Fruit fly (Drosophila melanogaster): ENCODE results near the gene CG45075.

The CG45075 gene

dm6 chr2L:6088371-6089365 lies 2.5 kb upstream of the CG45075 start (continued):
- TF ChIP-seq Drgx (GFP tag; IDR thresholded peaks at IDR 0.05) (peak; percentile 34; the same call in 1 of the 2 replicates), CG4730 (GFP tag; IDR thresholded peaks at IDR 0.05) (no peak), CG16815 (GFP tag; optimal IDR thresholded peaks at IDR 0.05) (peak; percentile 20), B-H1 (GFP tag; IDR thresholded peaks at IDR 0.05) (no peak), en (GFP tag; optimal IDR thresholded peaks at IDR 0.05) (no peak), CG6272 (GFP tag; IDR thresholded peaks at IDR 0.05) (no peak), CG3838 (GFP tag; optimal IDR thresholded peaks at IDR 0.05) (peak; percentile 61), tin (GFP tag; optimal IDR thresholded peaks at IDR 0.05) (no peak), CG10431 (GFP tag; optimal IDR thresholded peaks at IDR 0.05) (peak; percentile 22), CG18764 (GFP tag; optimal IDR thresholded peaks at IDR 0.05) (no peak), sob (GFP tag; IDR thresholded peaks at IDR 0.05) (peak; percentile 58), CG9817 (tag; optimal IDR thresholded peaks at IDR 0.05) (no peak), Dp (GFP tag; optimal IDR thresholded peaks at IDR 0.05) (no peak), CG4360 (GFP tag; IDR thresholded peaks at IDR 0.05) (peak; percentile 93), gsb-n (tag; optimal IDR thresholded peaks at IDR 0.05) (no peak), luna (GFP tag; optimal IDR thresholded peaks at IDR 0.05) (no peak), CG12219 (GFP tag; optimal IDR thresholded peaks at IDR 0.05) (no peak), CG12104 (GFP tag; optimal IDR thresholded peaks at IDR 0.05) (no peak), CG12659 (GFP tag; optimal IDR thresholded peaks at IDR 0.05) (peak; percentile 12), NK7.1 (GFP tag; optimal IDR thresholded peaks at IDR 0.05) (no peak), Poxn (GFP tag; IDR thresholded peaks at IDR 0.05) (no peak), pan (optimal IDR thresholded peaks at IDR 0.05) (no peak), pan (GFP tag; optimal IDR thresholded peaks at IDR 0.05 in 1 of 2, IDR thresholded peaks at IDR 0.05 in 1 of 2) (peak in 1 of 2 experiments; percentile 39), gcm2 (GFP tag; optimal IDR thresholded peaks at IDR 0.05) (no peak), trem (tag; optimal IDR thresholded peaks at IDR 0.05) (peak; percentile 6), CG14860 (GFP tag; IDR thresholded peaks at IDR 0.05; ENCODE audit: partially characterized antibody) (peak; percentile 37; the same call in 1 of the 3 replicates), mirr (GFP tag; optimal IDR thresholded peaks at IDR 0.05) (peak; percentile 94), NC2α (GFP tag; optimal IDR thresholded peaks at IDR 0.05) (no peak), pzg (GFP tag; optimal IDR thresholded peaks at IDR 0.05) (no peak), CG17568 (GFP tag; optimal IDR thresholded peaks at IDR 0.05) (peak; percentile 51), lola (GFP tag; optimal IDR thresholded peaks at IDR 0.05) (peak in 1 of 3 experiments; percentile 2), h (optimal IDR thresholded peaks at IDR 0.05) (no peak), mam (GFP tag; optimal IDR thresholded peaks at IDR 0.05) (peak; percentile 40), Dip3 (GFP tag; optimal IDR thresholded peaks at IDR 0.05) (no peak), stwl (tag; optimal IDR thresholded peaks at IDR 0.05) (peak; percentile 92), NFAT (GFP tag; IDR thresholded peaks at IDR 0.05) (peak; percentile 51; the same call in 1 of the 2 replicates), kah (GFP tag; optimal IDR thresholded peaks at IDR 0.05) (peak; percentile 47), CG10209 (GFP tag; optimal IDR thresholded peaks at IDR 0.05) (peak; percentile 0), CG15696 (tag; optimal IDR thresholded peaks at IDR 0.05) (peak; percentile 1), schlank (tag; optimal IDR thresholded peaks at IDR 0.05) (no peak), Sry-δ (GFP tag; optimal IDR thresholded peaks at IDR 0.05) (no peak), TFAM (GFP tag; optimal IDR thresholded peaks at IDR 0.05) (no peak), vfl (GFP tag; optimal IDR thresholded peaks at IDR 0.05) (no peak), CG12744 (GFP tag; optimal IDR thresholded peaks at IDR 0.05) (no peak), bsh (GFP tag; optimal IDR thresholded peaks at IDR 0.05) (peak in 1 of 2 experiments; percentile 13), Sox100B (GFP tag; optimal IDR thresholded peaks at IDR 0.05) (peak; percentile 48), CG3163 (GFP tag; optimal IDR thresholded peaks at IDR 0.05) (peak; percentile 44), CG17328 (GFP tag; IDR thresholded peaks at IDR 0.05) (no peak), CG9437 (GFP tag; optimal IDR thresholded peaks at IDR 0.05) (no peak)

Data from whole organism, embryonic.